Fruit fly (Drosophila melanogaster): Measurements from ENCODE around the gene elm.

The elm gene

DNA sequence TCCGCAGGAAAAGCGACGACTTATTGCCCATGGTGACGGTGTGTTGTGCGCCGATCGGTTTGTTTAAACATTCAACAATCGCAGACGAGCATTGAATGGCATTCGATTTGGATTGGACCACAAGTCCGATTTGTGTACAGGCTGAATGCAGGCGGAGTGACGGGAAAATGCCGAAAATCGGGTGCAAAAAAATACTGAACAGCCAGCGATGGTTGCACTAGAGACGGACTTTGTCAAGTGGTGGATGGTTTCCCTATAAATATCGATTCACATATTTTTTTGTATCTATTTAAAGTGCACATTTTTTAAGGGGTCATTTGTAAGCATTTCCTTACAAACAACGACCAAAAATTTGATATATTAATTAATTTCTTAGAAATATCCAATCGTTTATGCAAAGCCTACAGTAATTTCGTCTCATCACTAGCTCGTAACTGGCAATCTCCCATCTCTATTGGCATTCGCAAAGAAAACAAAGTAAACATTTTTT, at the start of gene elm, which contains the start of gene MED27:
TSS of gene elm (minus strand) at position 170 of the 490 bp plus-strand sequence.
TSS of gene MED27 (plus strand) at position 448 of the 490 bp plus-strand sequence.
- peak; percentile 92 for TF ChIP-seq Met (GFP tag; optimal IDR thresholded peaks at IDR 0.05)
- peak; percentile 86 for TF ChIP-seq CG8319 (GFP tag; optimal IDR thresholded peaks at IDR 0.05)
- peak; percentile 88 for TF ChIP-seq Gug (GFP tag; IDR thresholded peaks at IDR 0.05)
- peak; percentile 83 for TF ChIP-seq net (GFP tag; optimal IDR thresholded peaks at IDR 0.05)
- peak; percentile 85 for TF ChIP-seq vri (GFP tag; optimal IDR thresholded peaks at IDR 0.05)
- peak; percentile 76 for TF ChIP-seq Eip93F (GFP tag; optimal IDR thresholded peaks at IDR 0.05)
- TF ChIP-seq CG6276 (GFP tag; optimal IDR thresholded peaks at IDR 0.05), result no peak
- TF ChIP-seq CG34406 (GFP tag; optimal IDR thresholded peaks at IDR 0.05), result peak; percentile 86
- peak; percentile 94 for TF ChIP-seq CG10631 (GFP tag; optimal IDR thresholded peaks at IDR 0.05)
- peak; percentile 95 for TF ChIP-seq Ets21C (GFP tag; optimal IDR thresholded peaks at IDR 0.05)
- TF ChIP-seq CG10669 (GFP tag; optimal IDR thresholded peaks at IDR 0.05), result peak; percentile 82
- peak; percentile 92 for TF ChIP-seq topi (GFP tag; optimal IDR thresholded peaks at IDR 0.05)
- TF ChIP-seq OdsH (GFP tag; optimal IDR thresholded peaks at IDR 0.05), result peak; percentile 94
- TF ChIP-seq Eip75B (GFP tag; optimal IDR thresholded peaks at IDR 0.05), result peak; percentile 89
- peak; percentile 93 for TF ChIP-seq CG3032 (tag; optimal IDR thresholded peaks at IDR 0.05)
- no peak for TF ChIP-seq spab (GFP tag; optimal IDR thresholded peaks at IDR 0.05)
- no peak for TF ChIP-seq CG9139 (GFP tag; optimal IDR thresholded peaks at IDR 0.05)
- peak; percentile 94 for TF ChIP-seq esn (GFP tag; optimal IDR thresholded peaks at IDR 0.05)
- TF ChIP-seq CG6163 (GFP tag; IDR thresholded peaks at IDR 0.05), result peak; percentile 87
- TF ChIP-seq CG16779 (tag; optimal IDR thresholded peaks at IDR 0.05), result no peak
- peak; percentile 94 for TF ChIP-seq Sox15 (GFP tag; optimal IDR thresholded peaks at IDR 0.05)
- peak; percentile 44 for TF ChIP-seq Hr38 (GFP tag; optimal IDR thresholded peaks at IDR 0.05)
- TF ChIP-seq fd85E (GFP tag; optimal IDR thresholded peaks at IDR 0.05), result no peak
- peak; percentile 94 for TF ChIP-seq acj6 (GFP tag; optimal IDR thresholded peaks at IDR 0.05)
- peak; percentile 84 for TF ChIP-seq CG8119 (GFP tag; IDR thresholded peaks at IDR 0.05)
- peak; percentile 95 for TF ChIP-seq cyc (GFP tag; optimal IDR thresholded peaks at IDR 0.05)
- TF ChIP-seq CG8632 (GFP tag; optimal IDR thresholded peaks at IDR 0.05), result peak; percentile 83
- TF ChIP-seq Ets96B (tag; optimal IDR thresholded peaks at IDR 0.05), result peak; percentile 87
- peak; percentile 81 for TF ChIP-seq CG11762 (GFP tag; optimal IDR thresholded peaks at IDR 0.05; ENCODE audit: insufficient read depth)
- TF ChIP-seq CG6854 (GFP tag; optimal IDR thresholded peaks at IDR 0.05), result peak; percentile 46
- no peak for TF ChIP-seq CG4318 (GFP tag; optimal IDR thresholded peaks at IDR 0.05)
- peak; percentile 92 for TF ChIP-seq Smox (GFP tag; optimal IDR thresholded peaks at IDR 0.05)
- TF ChIP-seq Hr4 (GFP tag; optimal IDR thresholded peaks at IDR 0.05), result peak; percentile 94
- peak; percentile 86 for TF ChIP-seq eg (GFP tag; IDR thresholded peaks at IDR 0.05)
- TF ChIP-seq CG31627 (GFP tag; optimal IDR thresholded peaks at IDR 0.05), result peak; percentile 97
- peak; percentile 89 for TF ChIP-seq achi (GFP tag; optimal IDR thresholded peaks at IDR 0.05)
- peak; percentile 95 for TF ChIP-seq Sox14 (GFP tag; optimal IDR thresholded peaks at IDR 0.05)
- TF ChIP-seq lz (GFP tag; optimal IDR thresholded peaks at IDR 0.05), result peak; percentile 96
- TF ChIP-seq CG1621 (tag; optimal IDR thresholded peaks at IDR 0.05), result peak; percentile 81
- TF ChIP-seq ss (GFP tag; optimal IDR thresholded peaks at IDR 0.05), result peak; percentile 62 to 85
- TF ChIP-seq CG3919 (GFP tag; optimal IDR thresholded peaks at IDR 0.05), result peak; percentile 91
- peak; percentile 76 for TF ChIP-seq Lpt (GFP tag; optimal IDR thresholded peaks at IDR 0.05)
- peak; percentile 88 for TF ChIP-seq dsx (GFP tag; optimal IDR thresholded peaks at IDR 0.05; ENCODE audit: poor library complexity, severe bottlenecking)
- peak; percentile 66 to 79 for TF ChIP-seq salr (GFP tag; optimal IDR thresholded peaks at IDR 0.05)
- TF ChIP-seq CG6792 (GFP tag; optimal IDR thresholded peaks at IDR 0.05), result peak; percentile 85
- peak; percentile 64 for TF ChIP-seq dac (GFP tag; optimal IDR thresholded peaks at IDR 0.05)
- peak; percentile 96 for TF ChIP-seq fkh (GFP tag; optimal IDR thresholded peaks at IDR 0.05)
- TF ChIP-seq CG7368 (GFP tag; optimal IDR thresholded peaks at IDR 0.05), result peak; percentile 71
- TF ChIP-seq pdm3 (GFP tag; optimal IDR thresholded peaks at IDR 0.05), result peak; percentile 94
- peak; percentile 80 for TF ChIP-seq fd59A (GFP tag; optimal IDR thresholded peaks at IDR 0.05)
- TF ChIP-seq CG32006 (GFP tag; optimal IDR thresholded peaks at IDR 0.05), result peak; percentile 88
- TF ChIP-seq Eip78C (GFP tag), result peak; percentile 95
